Fruit fly (Drosophila melanogaster) S2 (cell line): ENCODE data around the gene CG34408.

Source experiments
- CG8478 ChIP-seq: fragments of >200 bp; optimal IDR thresholded peaks from 2 replicates; lab custom pipeline; 2018
- CTCF ChIP-seq, 2 experiments: fragments of >200 bp; optimal IDR thresholded peaks; 2 replicates each; lab custom pipeline; 2018

DNA sequence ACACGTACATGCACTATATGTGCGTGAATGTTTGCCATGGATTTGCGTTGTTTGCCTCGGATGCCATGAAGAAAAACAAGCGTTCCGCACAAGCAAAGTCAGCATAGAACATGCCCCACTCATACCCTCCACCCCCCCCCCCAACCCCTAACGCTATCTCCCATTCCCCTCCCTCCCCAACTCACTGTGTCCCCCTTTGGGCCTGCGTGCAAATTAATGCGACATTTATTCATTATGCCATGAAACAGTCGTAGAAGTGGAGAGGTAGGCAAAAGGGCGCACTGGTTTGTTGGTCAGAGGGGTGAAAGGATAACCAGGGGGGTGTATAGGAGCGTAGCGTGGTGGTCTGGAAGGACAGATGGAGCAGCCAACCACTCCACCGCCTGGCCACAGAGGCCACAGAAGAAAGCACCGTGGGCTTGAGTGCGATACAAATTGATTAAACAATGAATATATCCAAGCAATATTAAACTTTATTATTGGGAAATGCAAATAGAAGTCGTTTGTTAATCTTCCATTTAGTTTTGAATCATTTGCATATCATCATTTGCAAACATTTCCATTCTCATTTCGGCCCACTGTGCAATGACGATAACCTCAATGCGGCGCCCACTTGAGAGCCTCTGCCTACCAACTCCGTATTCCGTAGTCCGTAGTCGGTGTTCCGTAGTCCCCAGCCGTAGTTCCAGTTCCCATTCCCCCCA is 35.4 kb upstream of the CG34408 start:
- TF ChIP-seq CG8478 (lab: Kevin White, UChicago), result no peak
- no peak for TF ChIP-seq CTCF (optimal IDR thresholded peaks at IDR 0.05; lab: Kevin White, UChicago)
